Worm (Caenorhabditis elegans) whole organism, L2 larva: ENCODE results near the gene syg-2.

Experiments used
- F13H6.1 ChIP-seq: sonication (generic microtip); optimal IDR thresholded peaks from 2 replicates; lab custom pipeline; 2016; ENCODE audit warnings: missing genetic modification characterization, missing compliant biosample characterization
- mdl-1 ChIP-seq, 2 experiments: fragments of 150-350 bp in 1 of 2; sonication (generic microtip) in 1 of 2; optimal IDR thresholded peaks; 2 replicates each; lab custom pipeline; 2017; ENCODE audit warnings: missing biosample characterization in 2 of 2, missing genetic modification characterization in 2 of 2

ce11 chrX:14664028-14664427 is 9.3 kb downstream of the syg-2 start, which contains the start of gene C26G2.2:
- TF ChIP-seq F13H6.1 (tag; lab: Kevin White, UChicago) (no peak), mdl-1 (tag; optimal IDR thresholded peaks at IDR 0.05; lab: Kevin White, UChicago) (no peak)
